Fruit fly (Drosophila melanogaster) whole organism, embryonic: ENCODE measurements around the gene Atat.

Experiments
- Atf3 ChIP-seq: fragments of 200-800 bp; sonication (Bioruptor generic); optimal IDR thresholded peaks from 3 replicates; lab custom pipeline; 2016; ENCODE audit warnings: missing biosample characterization, missing genetic modification characterization
- CG10431 ChIP-seq: fragments of 200-800 bp; sonication (Bioruptor generic); optimal IDR thresholded peaks from 3 replicates; lab custom pipeline; 2018; ENCODE audit warnings: missing biosample characterization, mild to moderate bottlenecking, missing genetic modification characterization
- CG11093 ChIP-seq: fragments of 200-800 bp; sonication (Bioruptor generic); IDR thresholded peaks from 3 replicates; pipeline ENCODE4 v1.3.6; 2022; ENCODE audit warnings: missing biosample characterization, missing genetic modification characterization
- CG11560 ChIP-seq: fragments of 200-800 bp; sonication (Bioruptor generic); IDR thresholded peaks from 3 replicates; pipeline ENCODE4 v1.3.6; 2022; ENCODE audit warnings: missing biosample characterization, missing genetic modification characterization
- CG12071 ChIP-seq: fragments of 200-800 bp; sonication (Bioruptor generic); optimal IDR thresholded peaks from 3 replicates; lab custom pipeline; 2018; ENCODE audit warnings: missing biosample characterization, mild to moderate bottlenecking, missing genetic modification characterization
- CG12155 ChIP-seq: fragments of 200-800 bp; sonication (Bioruptor generic); optimal IDR thresholded peaks from 3 replicates; lab custom pipeline; 2016; ENCODE audit warnings: missing biosample characterization, missing genetic modification characterization
- CG14014 ChIP-seq: fragments of 200-800 bp; sonication (Bioruptor generic); IDR thresholded peaks from 2 replicates; pipeline ENCODE4 v1.3.6; 2022; ENCODE audit warnings: missing biosample characterization, missing genetic modification characterization
- CG31365 ChIP-seq: fragments of 200-800 bp; sonication (Bioruptor generic); optimal IDR thresholded peaks from 2 replicates; lab custom pipeline; 2018; ENCODE audit warnings: missing biosample characterization, mild to moderate bottlenecking, missing genetic modification characterization
- CG31388 ChIP-seq: fragments of 200-800 bp; sonication (Bioruptor generic); optimal IDR thresholded peaks from 2 replicates; lab custom pipeline; 2016; ENCODE audit warnings: missing biosample characterization, missing genetic modification characterization
- CG3163 ChIP-seq: fragments of 200-800 bp; sonication (Bioruptor generic); optimal IDR thresholded peaks from 3 replicates; lab custom pipeline; 2016; ENCODE audit warnings: missing biosample characterization, missing genetic modification characterization
- CG3281 ChIP-seq: fragments of 200-800 bp; sonication (Bioruptor generic); optimal IDR thresholded peaks from 3 replicates; lab custom pipeline; 2017; ENCODE audit warnings: missing biosample characterization, mild to moderate bottlenecking, missing genetic modification characterization
- CG34376 ChIP-seq: fragments of 200-800 bp; sonication (Bioruptor generic); optimal IDR thresholded peaks from 2 replicates; lab custom pipeline; 2018; ENCODE audit warnings: missing biosample characterization, mild to moderate bottlenecking, missing genetic modification characterization
- CG43689 ChIP-seq: fragments of 200-800 bp; sonication (Bioruptor generic); IDR thresholded peaks from 2 replicates; pipeline ENCODE4 v1.3.6; 2022; ENCODE audit warnings: missing biosample characterization, missing genetic modification characterization
- CG7271 ChIP-seq: fragments of 200-800 bp; sonication (Bioruptor generic); optimal IDR thresholded peaks from 2 replicates; lab custom pipeline; 2018; ENCODE audit warnings: missing biosample characterization, mild to moderate bottlenecking, missing genetic modification characterization, moderate library complexity
- CG8359 ChIP-seq: fragments of 200-800 bp; sonication (Bioruptor generic); optimal IDR thresholded peaks from 2 replicates; lab custom pipeline; 2017; ENCODE audit warnings: missing biosample characterization, mild to moderate bottlenecking, missing genetic modification characterization, borderline replicate concordance
- CG8388 ChIP-seq: fragments of 200-800 bp; sonication (Bioruptor generic); optimal IDR thresholded peaks from 2 replicates; lab custom pipeline; 2019; ENCODE audit warnings: missing biosample characterization, mild to moderate bottlenecking, missing genetic modification characterization, moderate library complexity
- CG8765 ChIP-seq: fragments of 200-800 bp; sonication (Bioruptor generic); IDR thresholded peaks from 2 replicates; pipeline ENCODE4 v1.3.6; 2022; ENCODE audit warnings: missing biosample characterization, missing genetic modification characterization
- CG9817 ChIP-seq: fragments of 200-800 bp; sonication (Bioruptor generic); optimal IDR thresholded peaks from 2 replicates; lab custom pipeline; 2018; ENCODE audit warnings: missing biosample characterization, mild to moderate bottlenecking, missing genetic modification characterization, moderate library complexity
- Chrac-16 ChIP-seq: fragments of 200-800 bp; sonication (Bioruptor generic); optimal IDR thresholded peaks from 3 replicates; lab custom pipeline; 2016; ENCODE audit warnings: missing biosample characterization, missing genetic modification characterization
- Dbx ChIP-seq: fragments of 200-800 bp; sonication (Bioruptor generic); IDR thresholded peaks from 3 replicates; pipeline ENCODE4 v1.3.6; 2022; ENCODE audit warnings: missing biosample characterization, missing genetic modification characterization
- Elba2 ChIP-seq: fragments of 200-800 bp; sonication (Bioruptor generic); optimal IDR thresholded peaks from 3 replicates; lab custom pipeline; 2016; ENCODE audit warnings: missing biosample characterization, missing genetic modification characterization
- Gug ChIP-seq: fragments of 200-800 bp; sonication (Bioruptor generic); IDR thresholded peaks from 4 replicates; pipeline ENCODE4 v1.3.6; 2022; ENCODE audit warnings: missing biosample characterization, missing genetic modification characterization
- HLHmδ ChIP-seq: fragments of 200-800 bp; sonication (Bioruptor generic); optimal IDR thresholded peaks from 2 replicates; lab custom pipeline; 2018; ENCODE audit warnings: missing biosample characterization, mild to moderate bottlenecking, missing genetic modification characterization, moderate library complexity
- Lhr ChIP-seq: fragments of 200-800 bp; sonication (Bioruptor generic); optimal IDR thresholded peaks from 3 replicates; lab custom pipeline; 2017; ENCODE audit warnings: mild to moderate bottlenecking, missing biosample characterization, missing genetic modification reagents, missing genetic modification characterization
- MBD-R2 ChIP-seq: fragments of 200-800 bp; sonication (Bioruptor generic); IDR thresholded peaks from 2 replicates; pipeline ENCODE4 v1.3.6; 2022; ENCODE audit warnings: missing biosample characterization, missing genetic modification characterization
- Myb ChIP-seq: fragments of 200-800 bp; sonication (Bioruptor generic); optimal IDR thresholded peaks from 2 replicates; lab custom pipeline; 2016; ENCODE audit warnings: missing biosample characterization, missing genetic modification characterization
- Side ChIP-seq: fragments of 200-800 bp; sonication (Bioruptor generic); optimal IDR thresholded peaks from 2 replicates; lab custom pipeline; 2016; ENCODE audit warnings: missing biosample characterization, missing genetic modification characterization
- Tbp ChIP-seq: fragments of >200 bp; optimal IDR thresholded peaks from 2 replicates; lab custom pipeline; 2018; ENCODE audit warnings: missing biosample characterization, missing genetic modification characterization
- Vsx1 ChIP-seq: fragments of 200-800 bp; sonication (Bioruptor generic); optimal IDR thresholded peaks from 2 replicates; lab custom pipeline; 2017; ENCODE audit warnings: missing biosample characterization, mild to moderate bottlenecking, missing genetic modification characterization, missing genetic modification reagents
- ac ChIP-seq: fragments of 200-800 bp; sonication (Bioruptor generic); optimal IDR thresholded peaks from 3 replicates; lab custom pipeline; 2017; ENCODE audit warnings: missing biosample characterization, mild to moderate bottlenecking, missing genetic modification characterization
- ato ChIP-seq: fragments of 200-800 bp; sonication (Bioruptor generic); IDR thresholded peaks from 2 replicates; pipeline ENCODE4 v1.3.6; 2022; ENCODE audit warnings: missing biosample characterization, missing genetic modification characterization; ENCODE audit not compliant: partially characterized antibody
- bcd ChIP-seq: fragments of 200-800 bp; sonication (Bioruptor generic); optimal IDR thresholded peaks from 2 replicates; lab custom pipeline; 2017; ENCODE audit warnings: missing biosample characterization, mild to moderate bottlenecking, missing genetic modification characterization
- bowl ChIP-seq: fragments of 200-800 bp; sonication (Bioruptor generic); IDR thresholded peaks from 2 replicates; pipeline ENCODE4 v1.3.6; 2022; ENCODE audit warnings: missing biosample characterization, missing genetic modification characterization
- bsh ChIP-seq, 2 experiments: fragments of 200-800 bp; sonication (Bioruptor generic); optimal IDR thresholded peaks; 2 replicates each; lab custom pipeline; 2017 to 2018; ENCODE audit warnings: mild to moderate bottlenecking in 2 of 2, missing biosample characterization in 2 of 2, missing genetic modification characterization in 2 of 2, moderate library complexity in 1 of 2
- cas ChIP-seq: fragments of 200-800 bp; sonication (Bioruptor generic); IDR thresholded peaks from 2 replicates; pipeline ENCODE4 v1.3.6; 2022; ENCODE audit warnings: missing biosample characterization, missing genetic modification characterization
- caup ChIP-seq: fragments of 200-800 bp; sonication (Bioruptor generic); optimal IDR thresholded peaks from 3 replicates; lab custom pipeline; 2017; ENCODE audit warnings: missing biosample characterization, mild to moderate bottlenecking, missing genetic modification characterization, moderate library complexity; ENCODE audit not compliant: severe bottlenecking
- dm ChIP-seq: fragments of 200-800 bp; sonication (Bioruptor generic); optimal IDR thresholded peaks from 3 replicates; lab custom pipeline; 2016; ENCODE audit warnings: missing biosample characterization, missing genetic modification characterization
- eve ChIP-seq, 2 experiments: fragments of >200 bp; optimal IDR thresholded peaks; 2 replicates each; lab custom pipeline; 2017; ENCODE audit warnings: missing biosample characterization in 2 of 2, missing genetic modification characterization in 2 of 2
- fd96Cb ChIP-seq: fragments of 200-800 bp; sonication (Bioruptor generic); optimal IDR thresholded peaks from 2 replicates; lab custom pipeline; 2018; ENCODE audit warnings: missing biosample characterization, mild to moderate bottlenecking, missing genetic modification characterization, moderate library complexity
- grau ChIP-seq: fragments of 200-800 bp; optimal IDR thresholded peaks from 3 replicates; lab custom pipeline; 2019; ENCODE audit warnings: missing biosample characterization, mild to moderate bottlenecking, missing genetic modification characterization, moderate library complexity
- ham ChIP-seq: fragments of 200-800 bp; sonication (Bioruptor generic); IDR thresholded peaks from 2 replicates; pipeline ENCODE4 v1.3.6; 2022; ENCODE audit warnings: missing biosample characterization, missing genetic modification characterization
- insv ChIP-seq, 2 experiments: fragments of 200-800 bp; sonication (Bioruptor generic); optimal IDR thresholded peaks; 3 replicates each; lab custom pipeline; 2016 to 2018; ENCODE audit warnings: missing biosample characterization in 2 of 2, missing genetic modification characterization in 2 of 2
- kah ChIP-seq: fragments of 200-800 bp; sonication (Bioruptor generic); optimal IDR thresholded peaks from 2 replicates; lab custom pipeline; 2018; ENCODE audit warnings: missing biosample characterization, mild to moderate bottlenecking, missing genetic modification characterization
- org-1 ChIP-seq: fragments of 200-800 bp; sonication (Bioruptor generic); optimal IDR thresholded peaks from 2 replicates; lab custom pipeline; 2017; ENCODE audit warnings: missing biosample characterization, missing genetic modification characterization
- pnt ChIP-seq: fragments of 200-800 bp; sonication (Bioruptor generic); optimal IDR thresholded peaks from 3 replicates; lab custom pipeline; 2016; ENCODE audit warnings: missing biosample characterization, missing genetic modification characterization
- pros ChIP-seq: fragments of 200-800 bp; sonication (Bioruptor generic); optimal IDR thresholded peaks from 3 replicates; lab custom pipeline; 2019; ENCODE audit warnings: missing biosample characterization, mild to moderate bottlenecking, missing genetic modification characterization, moderate library complexity
- scrt ChIP-seq: fragments of 200-800 bp; sonication (Bioruptor generic); optimal IDR thresholded peaks from 2 replicates; lab custom pipeline; 2018; ENCODE audit warnings: missing biosample characterization, mild to moderate bottlenecking, missing genetic modification characterization, moderate library complexity
- tgo ChIP-seq: fragments of 200-800 bp; sonication (Bioruptor generic); IDR thresholded peaks from 3 replicates; pipeline ENCODE4 v1.3.6; 2022; ENCODE audit warnings: missing biosample characterization, missing genetic modification characterization
- toy ChIP-seq: fragments of 200-800 bp; sonication (Bioruptor generic); IDR thresholded peaks from 2 replicates; pipeline ENCODE4 v1.3.6; 2022; ENCODE audit warnings: missing biosample characterization, missing genetic modification characterization
- yki ChIP-seq: fragments of >200 bp; optimal IDR thresholded peaks from 3 replicates; lab custom pipeline; 2018

Gene Atat

dm6 chr3L:9426656-9427294 lies at the start of gene Atat, which contains the start of gene Shc (continued):
- TF ChIP-seq insv (GFP tag; optimal IDR thresholded peaks at IDR 0.05; lab: Kevin White, UChicago), result peak; percentile 16 to 80
- peak; percentile 99 for TF ChIP-seq CG34376 (GFP tag; lab: Kevin White, UChicago)
- peak; percentile 100 for TF ChIP-seq Chrac-16 (GFP tag; lab: Kevin White, UChicago)
- TF ChIP-seq Gug, result peak; percentile 100
- TF ChIP-seq scrt (GFP tag; lab: Kevin White, UChicago), result peak; percentile 94
- TF ChIP-seq CG8388 (GFP tag; lab: Kevin White, UChicago), result peak; percentile 94
- peak; percentile 99 for TF ChIP-seq cas (GFP tag; lab: Robert Waterston, UW)
- no peak for TF ChIP-seq Tbp (GFP tag; lab: Kevin White, UChicago)
- TF ChIP-seq org-1, result peak; percentile 96
- peak; percentile 99 for TF ChIP-seq toy (GFP tag; lab: Robert Waterston, UW)
- TF ChIP-seq CG12071, result peak; percentile 97
- TF ChIP-seq CG31365 (tag; lab: Kevin White, UChicago), result peak; percentile 87
- peak; percentile 98 for TF ChIP-seq Lhr (GFP tag; lab: Kevin White, UChicago)
- TF ChIP-seq Elba2 (GFP tag; lab: Kevin White, UChicago), result peak; percentile 96
- no peak for TF ChIP-seq yki (lab: Kevin White, UChicago)
- TF ChIP-seq pnt (GFP tag; lab: Kevin White, UChicago), result peak; percentile 100
- TF ChIP-seq HLHmδ, result no peak
- peak; percentile 99 for TF ChIP-seq Atf3 (GFP tag; lab: Kevin White, UChicago)
- TF ChIP-seq CG3281 (GFP tag; lab: Kevin White, UChicago), result peak; percentile 97
- peak; percentile 96 for TF ChIP-seq Myb (GFP tag; lab: Kevin White, UChicago)
- TF ChIP-seq CG43689 (GFP tag; lab: Robert Waterston, UW), result peak; percentile 98
- peak; percentile 99 for TF ChIP-seq bcd (GFP tag; lab: Kevin White, UChicago)
- peak; percentile 96 for TF ChIP-seq CG3163 (GFP tag; lab: Kevin White, UChicago)
- TF ChIP-seq Vsx1 (GFP tag; lab: Kevin White, UChicago), result peak; percentile 92
- peak; percentile 98 for TF ChIP-seq CG31388 (GFP tag; lab: Kevin White, UChicago)
- peak; percentile 100 for TF ChIP-seq tgo (GFP tag; lab: Robert Waterston, UW)
- peak; percentile 86 for TF ChIP-seq CG10431 (GFP tag; lab: Kevin White, UChicago)
- TF ChIP-seq CG11093 (GFP tag; lab: Robert Waterston, UW), result peak; percentile 100
- TF ChIP-seq ham (GFP tag; lab: Robert Waterston, UW), result peak; percentile 98
- peak; percentile 99 for TF ChIP-seq CG14014 (GFP tag; lab: Robert Waterston, UW)
- TF ChIP-seq MBD-R2 (GFP tag; lab: Robert Waterston, UW), result peak; percentile 100
- TF ChIP-seq Side (GFP tag; lab: Kevin White, UChicago), result peak; percentile 99
- peak; percentile 100 for TF ChIP-seq CG9817 (tag; lab: Kevin White, UChicago)
- peak; percentile 99 for TF ChIP-seq CG12155 (GFP tag; lab: Kevin White, UChicago)
- peak; percentile 96 for TF ChIP-seq CG7271 (tag; lab: Kevin White, UChicago)
- TF ChIP-seq grau (tag; lab: Kevin White, UChicago), result peak; percentile 98
- TF ChIP-seq bsh (GFP tag; optimal IDR thresholded peaks at IDR 0.05; lab: Kevin White, UChicago), result peak; percentile 72 to 98
- TF ChIP-seq ac, result peak; percentile 92
- TF ChIP-seq CG8359, result peak; percentile 90
- peak; percentile 96 for TF ChIP-seq bowl (GFP tag; lab: Robert Waterston, UW)
- peak; percentile 59; the same call in 1 of the 2 replicates for TF ChIP-seq ato (GFP tag; lab: Robert Waterston, UW)
- TF ChIP-seq eve (GFP tag; optimal IDR thresholded peaks at IDR 0.05; lab: Kevin White, UChicago), result peak in 1 of 2 experiments; percentile 96
- TF ChIP-seq pros (GFP tag; lab: Kevin White, UChicago), result peak; percentile 21
- TF ChIP-seq fd96Cb (tag; lab: Kevin White, UChicago), result peak; percentile 99
- peak; percentile 99 for TF ChIP-seq CG8765 (GFP tag; lab: Robert Waterston, UW)
- TF ChIP-seq caup (GFP tag; lab: Kevin White, UChicago), result peak; percentile 99
- TF ChIP-seq Dbx (GFP tag; lab: Robert Waterston, UW), result peak; percentile 100
- peak; percentile 89 for TF ChIP-seq kah (GFP tag; lab: Kevin White, UChicago)
- peak; percentile 99 for TF ChIP-seq dm (GFP tag; lab: Kevin White, UChicago)
- peak; percentile 96 for TF ChIP-seq CG11560 (tag; lab: Robert Waterston, UW)
